Fruit fly (Drosophila melanogaster): ENCODE data around the gene CG34008.

DNA sequence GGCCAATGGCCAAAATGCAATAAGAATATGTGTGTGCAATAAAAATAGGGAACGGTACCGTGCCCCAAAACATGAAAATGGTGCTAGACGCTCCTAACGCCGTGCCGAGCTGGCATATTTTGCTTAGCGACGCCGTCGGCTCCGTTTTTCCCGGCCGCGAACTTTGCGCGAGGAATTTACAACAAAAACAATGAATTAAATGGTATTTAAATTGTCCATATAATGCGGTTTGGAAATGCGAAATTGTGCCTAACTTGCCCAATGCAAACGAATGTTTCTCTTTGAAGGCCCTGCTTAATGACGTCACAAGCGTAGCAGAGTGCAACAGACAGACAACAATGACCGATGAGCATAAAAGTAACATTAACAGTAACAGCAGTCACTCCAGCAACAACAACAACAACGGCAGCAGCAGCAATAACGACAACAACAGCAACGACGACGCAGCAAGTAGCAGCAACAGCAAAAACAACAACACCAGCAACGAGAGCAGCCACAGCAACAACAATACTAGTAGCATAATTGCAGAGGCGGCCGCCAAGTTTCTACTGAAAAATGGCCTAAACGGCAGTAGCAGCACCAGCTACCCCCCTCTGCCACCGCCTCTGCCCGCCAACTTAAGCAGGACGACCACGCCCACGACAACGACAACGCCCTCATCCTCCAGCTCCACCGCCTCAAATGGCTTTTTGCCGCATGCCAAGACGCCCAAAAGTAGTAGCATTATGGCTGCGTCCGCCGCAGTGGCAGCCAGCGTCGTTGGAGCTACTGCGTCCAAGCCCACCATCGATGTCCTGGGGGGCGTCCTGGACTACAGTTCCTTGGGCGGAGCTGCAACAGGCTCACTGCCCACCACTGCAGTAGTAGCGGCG, 41.2 kb upstream of the CG34008 start:
- TF ChIP-seq CG7045 (GFP tag; optimal IDR thresholded peaks at IDR 0.05) (no peak), Clk (GFP tag; optimal IDR thresholded peaks at IDR 0.05) (no peak)

All from whole organism, adult.